Worm (Caenorhabditis elegans) whole organism, L4/young adult: Measurements from ENCODE around the gene srw-109.

Experiments used
- dao-5 ChIP-seq: sonication (generic microtip); optimal IDR thresholded peaks from 2 replicates; lab custom pipeline; 2016; ENCODE audit warnings: missing genotype, missing genetic modification characterization, moderate library complexity, missing compliant biosample characterization
- him-1 ChIP-seq: sonication (generic microtip); optimal IDR thresholded peaks from 2 replicates; lab custom pipeline; 2016; ENCODE audit warnings: missing genotype, missing genetic modification reagents, missing genetic modification characterization, missing compliant biosample characterization

DNA sequence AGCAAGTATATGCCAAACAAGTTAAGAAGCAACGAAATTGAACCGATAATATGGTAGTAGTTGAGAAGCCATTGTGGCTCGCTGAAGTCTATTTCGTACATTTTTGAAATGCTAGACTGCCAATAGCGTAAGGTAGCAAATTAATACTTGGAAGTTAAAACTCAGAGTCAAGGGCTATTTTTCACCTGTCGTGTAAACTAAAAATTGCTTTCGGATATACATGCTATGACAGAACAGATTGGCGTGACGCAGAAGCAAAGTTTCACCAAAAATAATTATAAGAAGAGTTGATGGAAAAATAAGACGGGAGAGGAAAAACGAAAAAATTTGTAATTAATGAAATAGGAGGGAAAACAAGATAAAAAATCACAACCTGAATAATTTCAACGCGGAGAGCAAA lies 42.8 kb downstream of the srw-109 start, which contains the start of gene sri-73:
- TF ChIP-seq him-1 (tag; lab: Kevin White, UChicago) (no peak), dao-5 (no peak)
